Fruit fly (Drosophila melanogaster) whole organism, wandering third instar larva: ENCODE results near the gene Cubn2.

Experiments
- Abd-B ChIP-seq: fragments of >200 bp; optimal IDR thresholded peaks from 2 replicates; lab custom pipeline; 2017; ENCODE audit warnings: missing biosample characterization, missing genetic modification characterization
- CG32264 ChIP-seq: fragments of 200-800 bp; sonication (Bioruptor generic); optimal IDR thresholded peaks from 2 replicates; lab custom pipeline; 2016; ENCODE audit warnings: missing biosample characterization, missing genetic modification characterization
- CrebA ChIP-seq: fragments of 200-800 bp; sonication (Bioruptor generic); optimal IDR thresholded peaks from 2 replicates; lab custom pipeline; 2016; ENCODE audit warnings: missing biosample characterization, mild to moderate bottlenecking, missing genetic modification characterization, borderline replicate concordance
- Dfd ChIP-seq: fragments of >200 bp; optimal IDR thresholded peaks from 2 replicates; lab custom pipeline; 2017; ENCODE audit warnings: missing biosample characterization, missing genetic modification characterization
- GATAd ChIP-seq: sonication (Bioruptor generic); optimal IDR thresholded peaks from 2 replicates; lab custom pipeline; 2016; ENCODE audit warnings: missing biosample characterization, missing genetic modification characterization
- Hnf4 ChIP-seq: fragments of 200-800 bp; sonication (Bioruptor generic); optimal IDR thresholded peaks from 2 replicates; lab custom pipeline; 2016; ENCODE audit warnings: missing biosample characterization, mild to moderate bottlenecking, missing genetic modification characterization
- Mio ChIP-seq: sonication (Bioruptor generic); optimal IDR thresholded peaks from 2 replicates; lab custom pipeline; 2016; ENCODE audit warnings: missing biosample characterization, missing genetic modification characterization
- Myc ChIP-seq: fragments of >200 bp; optimal IDR thresholded peaks from 2 replicates; lab custom pipeline; 2017
- N ChIP-seq: fragments of >200 bp; optimal IDR thresholded peaks from 2 replicates; lab custom pipeline; 2018; ENCODE audit warnings: missing biosample characterization, missing external identifiers, missing genetic modification characterization
- Vsx2 ChIP-seq: fragments of 200-300, 225-300 bp; sonication (Bioruptor generic); optimal IDR thresholded peaks from 2 replicates; lab custom pipeline; 2018; ENCODE audit warnings: missing biosample characterization, missing genetic modification characterization; ENCODE audit not compliant: partially characterized antibody
- rgr ChIP-seq: fragments of 200-800 bp; sonication (Bioruptor generic); optimal IDR thresholded peaks from 3 replicates; lab custom pipeline; 2016; ENCODE audit warnings: missing biosample characterization, mild to moderate bottlenecking, missing genetic modification characterization
- sage ChIP-seq: fragments of 200-800 bp; sonication (Bioruptor generic); optimal IDR thresholded peaks from 2 replicates; lab custom pipeline; 2016; ENCODE audit warnings: missing biosample characterization, mild to moderate bottlenecking, missing genetic modification characterization

DNA sequence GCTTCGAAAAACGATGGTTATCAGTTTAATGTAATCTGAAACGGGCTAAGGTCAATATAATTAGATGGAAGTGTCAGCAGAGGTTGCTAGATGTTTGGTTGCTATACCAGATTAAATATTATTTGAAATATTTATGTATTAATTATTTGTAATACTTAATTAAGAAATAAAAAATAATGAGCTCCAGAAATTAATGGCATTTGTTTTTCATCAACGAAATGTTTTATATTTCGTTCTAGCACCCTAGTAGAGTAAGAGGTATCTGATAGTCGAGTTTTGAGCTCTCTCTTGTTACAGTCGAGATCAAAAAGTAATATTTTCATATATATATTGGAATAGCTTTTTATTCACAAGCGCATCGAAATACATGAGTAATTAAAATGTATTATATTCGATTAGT lies 12.9 kb downstream of the Cubn2 start:
- TF ChIP-seq Myc (no peak), Vsx2 (no peak), rgr (GFP tag; lab: Kevin White, UChicago) (no peak), Hnf4 (no peak), Abd-B (GFP tag; lab: Kevin White, UChicago) (no peak), N (GFP tag; lab: Kevin White, UChicago) (no peak), Mio (GFP tag; lab: Kevin White, UChicago) (no peak), sage (GFP tag; lab: Kevin White, UChicago) (no peak), Dfd (GFP tag; lab: Kevin White, UChicago) (no peak), GATAd (GFP tag; lab: Kevin White, UChicago) (no peak), CG32264 (GFP tag; lab: Kevin White, UChicago) (no peak), CrebA (GFP tag; lab: Kevin White, UChicago) (no peak)
